Worm (Caenorhabditis elegans) whole organism, L4/young adult: Measurements from ENCODE around the gene F56C3.7.

Experiments
- W03F9.2 ChIP-seq: fragments of 150-350 bp; optimal IDR thresholded peaks from 2 replicates; lab custom pipeline; 2014; ENCODE audit warnings: missing biosample characterization, missing genetic modification characterization
- him-1 ChIP-seq: sonication (generic microtip); optimal IDR thresholded peaks from 2 replicates; lab custom pipeline; 2016; ENCODE audit warnings: missing genotype, missing genetic modification reagents, missing genetic modification characterization, missing compliant biosample characterization

DNA sequence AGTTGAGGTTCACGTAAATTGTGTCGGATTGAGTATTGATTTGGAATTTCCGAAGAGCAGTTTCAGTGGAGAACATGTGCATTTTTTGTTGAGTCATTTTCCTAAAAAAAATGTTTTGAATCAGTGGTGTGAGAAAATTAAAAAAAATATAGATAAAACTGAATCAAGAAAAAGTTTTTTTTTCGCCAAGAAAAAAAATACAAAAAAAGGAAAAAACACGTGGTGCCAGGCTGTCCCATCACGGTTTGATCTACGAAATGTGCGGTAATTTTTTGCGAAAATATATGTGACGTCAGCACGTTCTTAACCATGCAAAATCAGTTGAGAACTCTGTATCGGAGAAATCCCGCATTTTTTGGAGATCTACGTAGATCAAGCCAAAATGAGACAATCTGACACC is 23.3 kb upstream of the F56C3.7 start, which contains the start of gene F56C3.9:
- no peak for TF ChIP-seq him-1 (tag; lab: Kevin White, UChicago)
- TF ChIP-seq W03F9.2 (tag; lab: Kevin White, UChicago): no peak
